Worm (Caenorhabditis elegans) whole organism, L1 larva: ENCODE measurements around the gene sop-2.

Experiments
- C16A3.4 ChIP-seq: fragments of 150-350 bp; optimal IDR thresholded peaks from 2 replicates; lab custom pipeline; 2014; ENCODE audit warnings: missing biosample characterization, missing genetic modification characterization
- F16B12.6 ChIP-seq: fragments of 150-350 bp; optimal IDR thresholded peaks from 2 replicates; lab custom pipeline; 2014; ENCODE audit warnings: missing biosample characterization, missing genetic modification characterization
- Y116A8C.19 ChIP-seq: sonication (generic microtip); optimal IDR thresholded peaks from 2 replicates; lab custom pipeline; 2016; ENCODE audit warnings: missing compliant biosample characterization, missing genetic modification characterization, borderline replicate concordance
- aha-1 ChIP-seq: fragments of 150-350 bp; optimal IDR thresholded peaks from 2 replicates; lab custom pipeline; 2014; ENCODE audit warnings: missing biosample characterization, missing genetic modification characterization
- aly-2 ChIP-seq: fragments of 150-350 bp; optimal IDR thresholded peaks from 2 replicates; lab custom pipeline; 2014; ENCODE audit warnings: missing biosample characterization, missing genetic modification characterization
- blmp-1 ChIP-seq: fragments of 150-350 bp; optimal IDR thresholded peaks from 2 replicates; lab custom pipeline; 2014; ENCODE audit warnings: missing biosample characterization, missing genetic modification characterization
- ceh-8 ChIP-seq: fragments of 200-800 bp; sonication (Bioruptor generic); optimal IDR thresholded peaks from 2 replicates; lab custom pipeline; 2018; ENCODE audit warnings: mild to moderate bottlenecking, missing genetic modification characterization, moderate library complexity, missing compliant biosample characterization
- ceh-82 ChIP-seq, 3 experiments: fragments of 150-350 bp in 1 of 3; sonication (generic microtip) in 2 of 3; optimal IDR thresholded peaks; 2 replicates each; lab custom pipeline; 2014 to 2017; ENCODE audit warnings: missing biosample characterization in 3 of 3, missing genetic modification characterization in 3 of 3
- ces-1 ChIP-seq: fragments of 150-350 bp; optimal IDR thresholded peaks from 2 replicates; lab custom pipeline; 2014; ENCODE audit warnings: missing biosample characterization, missing genetic modification reagents, missing genetic modification characterization
- dsc-1 ChIP-seq: sonication (generic microtip); optimal IDR thresholded peaks from 2 replicates; lab custom pipeline; 2016; ENCODE audit warnings: mild to moderate bottlenecking, missing genetic modification characterization, missing compliant biosample characterization
- efl-1 ChIP-seq, 4 experiments: fragments of 150-350 bp; optimal IDR thresholded peaks in 3 of 4; peaks in 1 of 4; 1 replicate in 1 of 4; 2 replicates in 3 of 4; lab custom pipeline; 2014; ENCODE audit warnings: missing biosample characterization in 2 of 4, missing genetic modification characterization in 2 of 4, missing genetic modification reagents in 2 of 4
- efl-3 ChIP-seq: fragments of 200-800 bp; sonication (Bioruptor generic); optimal IDR thresholded peaks from 2 replicates; lab custom pipeline; 2018; ENCODE audit warnings: mild to moderate bottlenecking, missing genetic modification characterization, missing compliant biosample characterization
- elt-3 ChIP-seq, 6 experiments: fragments of 150-350 bp in 1 of 6; sonication (generic microtip); optimal IDR thresholded peaks; 2 replicates each; lab custom pipeline; 2017 to 2018; ENCODE audit warnings: missing biosample characterization in 6 of 6, missing genetic modification characterization in 6 of 6, inconsistent platforms in 1 of 6
- fkh-10 ChIP-seq: sonication (generic microtip); optimal IDR thresholded peaks from 2 replicates; lab custom pipeline; 2017; ENCODE audit warnings: missing biosample characterization, missing genetic modification reagents, missing genetic modification characterization
- fos-1 ChIP-seq: fragments of 150-350 bp; optimal IDR thresholded peaks from 2 replicates; lab custom pipeline; 2014; ENCODE audit warnings: missing biosample characterization, missing genetic modification characterization
- hlh-17 ChIP-seq: fragments of 200-800 bp; sonication (Bioruptor generic); optimal IDR thresholded peaks from 2 replicates; lab custom pipeline; 2018; ENCODE audit warnings: missing genetic modification characterization, mild to moderate bottlenecking, missing compliant biosample characterization, moderate library complexity, borderline replicate concordance
- hlh-4 ChIP-seq: sonication (generic microtip); optimal IDR thresholded peaks from 2 replicates; lab custom pipeline; 2016; ENCODE audit warnings: mild to moderate bottlenecking, missing genetic modification characterization, missing compliant biosample characterization
- isw-1 ChIP-seq: fragments of 200-800 bp; sonication (Bioruptor generic); IDR thresholded peaks from 2 replicates; pipeline ENCODE4 v1.3.6; 2022; ENCODE audit warnings: missing genetic modification characterization, missing compliant biosample characterization
- jun-1 ChIP-seq: fragments of 150-350 bp; optimal IDR thresholded peaks from 2 replicates; lab custom pipeline; 2014; ENCODE audit warnings: missing biosample characterization, missing genetic modification reagents, missing genetic modification characterization
- lin-13 ChIP-seq: fragments of 150-350 bp; optimal IDR thresholded peaks from 2 replicates; lab custom pipeline; 2014; ENCODE audit warnings: missing biosample characterization, missing genetic modification reagents, missing genetic modification characterization
- lin-14 ChIP-seq: fragments of 200-800 bp; sonication (Bioruptor generic); optimal IDR thresholded peaks from 2 replicates; lab custom pipeline; 2018; ENCODE audit warnings: mild to moderate bottlenecking, missing genetic modification characterization, moderate library complexity, missing compliant biosample characterization
- lin-15B ChIP-seq: fragments of 150-350 bp; sonication (generic microtip); optimal IDR thresholded peaks from 3 replicates; lab custom pipeline; 2014; ENCODE audit warnings: missing biosample characterization, missing genetic modification characterization
- lin-35 ChIP-seq, 2 experiments: fragments of 150-350 bp; optimal IDR thresholded peaks; 2 replicates each; lab custom pipeline; 2014; ENCODE audit warnings: missing biosample characterization in 2 of 2, missing genetic modification characterization in 2 of 2, missing genetic modification reagents in 2 of 2
- lin-39 ChIP-seq: fragments of 150-350 bp; optimal IDR thresholded peaks from 2 replicates; lab custom pipeline; 2014; ENCODE audit warnings: missing biosample characterization, missing genetic modification reagents, missing genetic modification characterization
- lir-3 ChIP-seq: sonication (generic microtip); optimal IDR thresholded peaks from 2 replicates; lab custom pipeline; 2016; ENCODE audit warnings: mild to moderate bottlenecking, missing genetic modification characterization, moderate library complexity, missing compliant biosample characterization; ENCODE audit not compliant: poor library complexity
- lsy-2 ChIP-seq, 2 experiments: fragments of 150-350 bp; optimal IDR thresholded peaks; 2 replicates each; lab custom pipeline; 2014; ENCODE audit warnings: missing biosample characterization in 2 of 2, missing genetic modification characterization in 2 of 2
- mdl-1 ChIP-seq, 2 experiments: fragments of 150-350 bp; optimal IDR thresholded peaks; 2 replicates each; lab custom pipeline; 2014 to 2017; ENCODE audit warnings: missing biosample characterization in 2 of 2, missing genetic modification characterization in 2 of 2, inconsistent platforms in 1 of 2
- mef-2 ChIP-seq: fragments of 150-350 bp; optimal IDR thresholded peaks from 2 replicates; lab custom pipeline; 2014; ENCODE audit warnings: missing biosample characterization, missing genetic modification characterization
- mep-1 ChIP-seq: fragments of 150-350 bp; optimal IDR thresholded peaks from 2 replicates; lab custom pipeline; 2014; ENCODE audit warnings: missing biosample characterization, missing genetic modification characterization
- nhr-11 ChIP-seq: fragments of 150-350 bp; optimal IDR thresholded peaks from 2 replicates; lab custom pipeline; 2014; ENCODE audit warnings: missing biosample characterization, missing genetic modification characterization
- nhr-19 ChIP-seq: fragments of 200-800 bp; sonication (Bioruptor generic); conservative IDR thresholded peaks from 2 replicates; pipeline ENCODE4 v1.3.6; 2022; ENCODE audit warnings: missing genetic modification characterization, missing compliant biosample characterization
- nhr-237 ChIP-seq: fragments of 150-350 bp; optimal IDR thresholded peaks from 2 replicates; lab custom pipeline; 2014; ENCODE audit warnings: missing biosample characterization, missing genetic modification characterization
- nhr-71 ChIP-seq: sonication (generic microtip); optimal IDR thresholded peaks from 2 replicates; lab custom pipeline; 2016; ENCODE audit warnings: mild to moderate bottlenecking, missing genetic modification characterization, moderate library complexity, missing compliant biosample characterization
- nhr-84 ChIP-seq: sonication (generic microtip); optimal IDR thresholded peaks from 2 replicates; lab custom pipeline; 2017; ENCODE audit warnings: missing biosample characterization, missing genetic modification characterization
- nhr-85 ChIP-seq: sonication (generic microtip); peaks from one replicate; lab custom pipeline; 2016; ENCODE audit warnings: missing genetic modification characterization, inconsistent platforms, missing compliant biosample characterization
- pag-3 ChIP-seq: sonication (generic microtip); optimal IDR thresholded peaks from 2 replicates; lab custom pipeline; 2017; ENCODE audit warnings: missing genetic modification characterization, mild to moderate bottlenecking, missing compliant biosample characterization, antibody characterized with exemption, borderline replicate concordance; ENCODE audit not compliant: insufficient read depth
- rnt-1 ChIP-seq: sonication (generic microtip); optimal IDR thresholded peaks from 2 replicates; lab custom pipeline; 2016; ENCODE audit warnings: mild to moderate bottlenecking, missing genetic modification characterization, moderate library complexity, missing compliant biosample characterization
- skn-1 ChIP-seq: fragments of 150-350 bp; optimal IDR thresholded peaks from 2 replicates; lab custom pipeline; 2014; ENCODE audit warnings: missing biosample characterization, missing genetic modification characterization
- snpc-4 ChIP-seq: fragments of 150-350 bp; optimal IDR thresholded peaks from 2 replicates; lab custom pipeline; 2014; ENCODE audit warnings: missing biosample characterization, missing genetic modification characterization
- snu-23 ChIP-seq: sonication (generic microtip); optimal IDR thresholded peaks from 2 replicates; lab custom pipeline; 2016; ENCODE audit warnings: missing genetic modification characterization, missing compliant biosample characterization
- sptf-1 ChIP-seq: fragments of 150-350 bp; optimal IDR thresholded peaks from 2 replicates; lab custom pipeline; 2014; ENCODE audit warnings: missing biosample characterization, missing genetic modification characterization
- sup-37 ChIP-seq: fragments of 200-800 bp; sonication (Bioruptor generic); optimal IDR thresholded peaks from 2 replicates; lab custom pipeline; 2018; ENCODE audit warnings: mild to moderate bottlenecking, missing genetic modification characterization, missing compliant biosample characterization
- swsn-7 ChIP-seq: sonication (generic microtip); optimal IDR thresholded peaks from 2 replicates; lab custom pipeline; 2016; ENCODE audit warnings: missing genetic modification characterization, missing compliant biosample characterization
- tbx-2 ChIP-seq: sonication (generic microtip); optimal IDR thresholded peaks from 2 replicates; lab custom pipeline; 2016; ENCODE audit warnings: missing genetic modification characterization, missing compliant biosample characterization
- unc-62 ChIP-seq: fragments of 150-350 bp; optimal IDR thresholded peaks from 2 replicates; lab custom pipeline; 2014; ENCODE audit warnings: missing biosample characterization, missing genetic modification reagents, missing genetic modification characterization
- unc-98 ChIP-seq: fragments of 200-800 bp; sonication (Bioruptor generic); IDR thresholded peaks from 2 replicates; pipeline ENCODE4 v1.3.6; 2022; ENCODE audit warnings: missing genetic modification characterization, missing compliant biosample characterization
- xbp-1 ChIP-seq: sonication (generic microtip); optimal IDR thresholded peaks from 2 replicates; lab custom pipeline; 2016; ENCODE audit warnings: missing genetic modification characterization, missing compliant biosample characterization
- zag-1 ChIP-seq: fragments of 150-350 bp; optimal IDR thresholded peaks from 2 replicates; lab custom pipeline; 2014; ENCODE audit warnings: missing biosample characterization, missing genetic modification characterization
- ztf-11 ChIP-seq, 2 experiments: sonication (generic microtip); optimal IDR thresholded peaks; 2 replicates each; lab custom pipeline; 2016 to 2017; ENCODE audit warnings: missing genetic modification characterization in 2 of 2, missing biosample characterization in 1 of 2, missing compliant biosample characterization in 1 of 2

The sop-2 gene

ce11 chrII:12339152-12339551 is 592 bp upstream of the sop-2 start (continued):
- TF ChIP-seq efl-3 (GFP tag; lab: Kevin White, UChicago) (no peak), F16B12.6 (tag; lab: Kevin White, UChicago) (peak; percentile 43), ceh-8 (no peak), snpc-4 (tag; lab: Kevin White, UChicago) (peak; percentile 25), lin-35 (GFP tag; optimal IDR thresholded peaks at IDR 0.05; lab: Kevin White, UChicago) (peak; percentile 67 to 83), nhr-84 (tag; lab: Kevin White, UChicago) (no peak), nhr-85 (tag; lab: Kevin White, UChicago) (peak; percentile 68), ztf-11 (tag; optimal IDR thresholded peaks at IDR 0.05; lab: Kevin White, UChicago) (peak in 1 of 2 experiments; percentile 25), fos-1 (peak; percentile 75), ceh-82 (tag; optimal IDR thresholded peaks at IDR 0.05; lab: Kevin White, UChicago) (peak; percentile 14 to 80 (median 47)), swsn-7 (tag; lab: Kevin White, UChicago) (peak; percentile 77), rnt-1 (tag; lab: Kevin White, UChicago) (peak; percentile 80), lir-3 (tag; lab: Kevin White, UChicago) (peak; percentile 7), skn-1 (tag; lab: Kevin White, UChicago) (peak; percentile 79), ces-1 (GFP tag; lab: Kevin White, UChicago) (no peak), mep-1 (peak; percentile 80), aha-1 (tag; lab: Kevin White, UChicago) (no peak), nhr-237 (tag; lab: Kevin White, UChicago) (no peak), hlh-4 (tag; lab: Kevin White, UChicago) (no peak), snu-23 (GFP tag; lab: Kevin White, UChicago) (peak; percentile 85), pag-3 (no peak), xbp-1 (tag; lab: Kevin White, UChicago) (peak; percentile 73), aly-2 (no peak), mdl-1 (tag; optimal IDR thresholded peaks at IDR 0.05; lab: Kevin White, UChicago) (peak in 1 of 2 experiments; percentile 76), isw-1 (peak; percentile 64), mef-2 (tag; lab: Kevin White, UChicago) (no peak), unc-98 (GFP tag; lab: Robert Waterston, UW) (no peak), Y116A8C.19 (tag; lab: Kevin White, UChicago) (no peak), fkh-10 (GFP tag; lab: Kevin White, UChicago) (peak; percentile 23), nhr-71 (peak; percentile 80), lin-39 (tag; lab: Kevin White, UChicago) (peak; percentile 17), tbx-2 (tag; lab: Kevin White, UChicago) (peak; percentile 75), lin-15B (tag; lab: Kevin White, UChicago) (peak; percentile 12), nhr-19 (peak; percentile 62), zag-1 (tag; lab: Kevin White, UChicago) (no peak), lin-13 (GFP tag; lab: Kevin White, UChicago) (peak; percentile 64)

ce11 chrII:12341566-12342223 is 2.0 kb downstream of the sop-2 start:
- no peak for TF ChIP-seq aly-2
- TF ChIP-seq hlh-17, result no peak
- TF ChIP-seq ceh-82 (tag; optimal IDR thresholded peaks at IDR 0.05; lab: Kevin White, UChicago), result no peak
- peak; percentile 26 for TF ChIP-seq lin-14 (GFP tag; lab: Kevin White, UChicago)
- peak; percentile 14 to 70 for TF ChIP-seq lin-35 (GFP tag; optimal IDR thresholded peaks at IDR 0.05; lab: Kevin White, UChicago)
- TF ChIP-seq snu-23 (GFP tag; lab: Kevin White, UChicago), result peak; percentile 8
- TF ChIP-seq dsc-1 (tag; lab: Kevin White, UChicago), result no peak
- TF ChIP-seq nhr-85 (tag; lab: Kevin White, UChicago), result no peak
- TF ChIP-seq C16A3.4 (tag; lab: Kevin White, UChicago), result peak; percentile 10
- peak; percentile 6 for TF ChIP-seq blmp-1
- TF ChIP-seq sup-37 (GFP tag; lab: Kevin White, UChicago), result no peak
- TF ChIP-seq lsy-2 (tag; optimal IDR thresholded peaks at IDR 0.05; lab: Kevin White, UChicago), result peak in 1 of 2 experiments; percentile 48
- TF ChIP-seq efl-1 (optimal IDR thresholded peaks at IDR 0.05; lab: Kevin White, UChicago), result peak; percentile 19 to 42
- peak; percentile 58 to 95 for TF ChIP-seq efl-1 (GFP tag; optimal IDR thresholded peaks at IDR 0.05 in 1 of 2; lab: Kevin White, UChicago)
- peak; percentile 33 for TF ChIP-seq ceh-8
- peak in 1 of 6 experiments; percentile 42 for TF ChIP-seq elt-3 (tag; optimal IDR thresholded peaks at IDR 0.05; lab: Kevin White, UChicago)
- no peak for TF ChIP-seq snpc-4 (tag; lab: Kevin White, UChicago)
- no peak for TF ChIP-seq F16B12.6 (tag; lab: Kevin White, UChicago)
- TF ChIP-seq aha-1 (tag; lab: Kevin White, UChicago), result no peak
- no peak for TF ChIP-seq jun-1 (tag; lab: Kevin White, UChicago)
- no peak for TF ChIP-seq sptf-1
- no peak for TF ChIP-seq fkh-10 (GFP tag; lab: Kevin White, UChicago)
- no peak for TF ChIP-seq unc-62 (GFP tag; lab: Kevin White, UChicago)
- TF ChIP-seq nhr-11 (tag; lab: Kevin White, UChicago), result no peak
